Fruit fly (Drosophila melanogaster) whole organism, pupa: ENCODE results near the gene CG11279.

ENCODE experiments used
- CG10348 ChIP-seq: fragments of 200-800 bp; sonication (Bioruptor generic); IDR thresholded peaks from 2 replicates; pipeline ENCODE4 v1.3.6; 2022; ENCODE audit warnings: missing biosample characterization, missing genetic modification characterization
- CG12605 ChIP-seq: fragments of 200-800 bp; sonication (Bioruptor generic); IDR thresholded peaks from 2 replicates; pipeline ENCODE4 v1.3.6; 2022; ENCODE audit warnings: missing biosample characterization, missing genetic modification characterization
- CG13204 ChIP-seq: fragments of 200-800 bp; sonication (Bioruptor generic); optimal IDR thresholded peaks from 2 replicates; lab custom pipeline; 2018; ENCODE audit warnings: missing biosample characterization, mild to moderate bottlenecking, missing genetic modification characterization, moderate library complexity
- CG14655 ChIP-seq: fragments of 200-800 bp; sonication (Bioruptor generic); optimal IDR thresholded peaks from 3 replicates; lab custom pipeline; 2017; ENCODE audit warnings: mild to moderate bottlenecking, missing biosample characterization, missing genetic modification reagents, missing genetic modification characterization
- CG15710 ChIP-seq: fragments of 200-800 bp; sonication (Bioruptor generic); optimal IDR thresholded peaks from 2 replicates; lab custom pipeline; 2018; ENCODE audit warnings: missing biosample characterization, mild to moderate bottlenecking, missing genetic modification characterization, moderate library complexity
- CG17806 ChIP-seq: fragments of 200-800 bp; sonication (Bioruptor generic); optimal IDR thresholded peaks from 2 replicates; lab custom pipeline; 2018; ENCODE audit warnings: missing biosample characterization, mild to moderate bottlenecking, missing genetic modification characterization, moderate library complexity
- CG32121 ChIP-seq: fragments of 200-800 bp; sonication (Bioruptor generic); IDR thresholded peaks from 2 replicates; pipeline ENCODE4 v1.3.6; 2022; ENCODE audit warnings: missing biosample characterization, missing genetic modification characterization
- CG34367 ChIP-seq: fragments of 200-800 bp; sonication (Bioruptor generic); optimal IDR thresholded peaks from 2 replicates; lab custom pipeline; 2018; ENCODE audit warnings: missing biosample characterization, mild to moderate bottlenecking, missing genetic modification characterization
- CG4496 ChIP-seq: fragments of 200-800 bp; sonication (Bioruptor generic); IDR thresholded peaks from 3 replicates; pipeline ENCODE4 v1.3.6; 2022; ENCODE audit warnings: missing biosample characterization, missing genetic modification characterization
- CG8159 ChIP-seq: fragments of 200-800 bp; sonication (Bioruptor generic); optimal IDR thresholded peaks from 3 replicates; lab custom pipeline; 2018; ENCODE audit warnings: missing biosample characterization, mild to moderate bottlenecking, missing genetic modification characterization, moderate library complexity
- CG8301 ChIP-seq: fragments of 200-800 bp; sonication (Bioruptor generic); optimal IDR thresholded peaks from 2 replicates; lab custom pipeline; 2018; ENCODE audit warnings: missing biosample characterization, mild to moderate bottlenecking, missing genetic modification characterization
- CG9948 ChIP-seq: fragments of 200-800 bp; sonication (Bioruptor generic); optimal IDR thresholded peaks from 2 replicates; lab custom pipeline; 2018; ENCODE audit warnings: missing biosample characterization, mild to moderate bottlenecking, missing genetic modification characterization, moderate library complexity
- D1 ChIP-seq: fragments of 200-800 bp; sonication (Bioruptor generic); optimal IDR thresholded peaks from 2 replicates; lab custom pipeline; 2018; ENCODE audit warnings: missing biosample characterization, mild to moderate bottlenecking, missing genetic modification characterization, moderate library complexity
- EcR ChIP-seq: fragments of 200-800 bp; sonication (Bioruptor generic); optimal IDR thresholded peaks from 3 replicates; lab custom pipeline; 2019; ENCODE audit warnings: missing biosample characterization, missing genetic modification characterization, mild to moderate bottlenecking, moderate library complexity, missing genetic modification reagents
- Ets98B ChIP-seq: fragments of 200-800 bp; sonication (Bioruptor generic); IDR thresholded peaks from 2 replicates; pipeline ENCODE4 v1.3.6; 2022; ENCODE audit warnings: missing biosample characterization, missing genetic modification characterization
- Pif1A ChIP-seq: fragments of 200-800 bp; sonication (Bioruptor generic); optimal IDR thresholded peaks from 3 replicates; lab custom pipeline; 2016; ENCODE audit warnings: missing biosample characterization, missing genetic modification characterization
- Pif1B ChIP-seq: fragments of 200-800 bp; sonication (Bioruptor generic); optimal IDR thresholded peaks from 3 replicates; lab custom pipeline; 2016; ENCODE audit warnings: missing biosample characterization, missing genetic modification characterization
- Snoo ChIP-seq: fragments of 200-800 bp; sonication (Bioruptor generic); optimal IDR thresholded peaks from 3 replicates; lab custom pipeline; 2017; ENCODE audit warnings: missing biosample characterization, mild to moderate bottlenecking, missing genetic modification characterization, inconsistent platforms
- fd96Ca ChIP-seq: fragments of 200-800 bp; sonication (Bioruptor generic); IDR thresholded peaks from 3 replicates; pipeline ENCODE4 v1.3.6; 2022; ENCODE audit warnings: missing biosample characterization, missing genetic modification characterization
- gl ChIP-seq: fragments of 200-800 bp; sonication (Bioruptor generic); optimal IDR thresholded peaks from 2 replicates; lab custom pipeline; 2018; ENCODE audit warnings: missing biosample characterization, mild to moderate bottlenecking, missing genetic modification characterization
- rn ChIP-seq: fragments of 200-800 bp; sonication (Bioruptor generic); IDR thresholded peaks from 2 replicates; pipeline ENCODE4 v1.3.6; 2022; ENCODE audit warnings: missing biosample characterization, missing genetic modification characterization

The CG11279 gene

dm6 chr3L:13031326-13031725 lies 15.5 kb upstream of the CG11279 start:
- TF ChIP-seq rn (GFP tag; lab: Robert Waterston, UW), result no peak
- TF ChIP-seq CG14655, result no peak
- no peak for TF ChIP-seq CG13204 (GFP tag; lab: Kevin White, UChicago)
- TF ChIP-seq CG17806 (tag; lab: Kevin White, UChicago), result no peak
- no peak for TF ChIP-seq D1
- no peak for TF ChIP-seq fd96Ca (GFP tag; lab: Robert Waterston, UW)
- no peak for TF ChIP-seq CG34367 (tag; lab: Kevin White, UChicago)
- TF ChIP-seq CG8301 (tag; lab: Kevin White, UChicago), result no peak
- TF ChIP-seq CG15710 (tag; lab: Kevin White, UChicago), result no peak
- TF ChIP-seq CG32121 (GFP tag; lab: Robert Waterston, UW), result no peak

DNA sequence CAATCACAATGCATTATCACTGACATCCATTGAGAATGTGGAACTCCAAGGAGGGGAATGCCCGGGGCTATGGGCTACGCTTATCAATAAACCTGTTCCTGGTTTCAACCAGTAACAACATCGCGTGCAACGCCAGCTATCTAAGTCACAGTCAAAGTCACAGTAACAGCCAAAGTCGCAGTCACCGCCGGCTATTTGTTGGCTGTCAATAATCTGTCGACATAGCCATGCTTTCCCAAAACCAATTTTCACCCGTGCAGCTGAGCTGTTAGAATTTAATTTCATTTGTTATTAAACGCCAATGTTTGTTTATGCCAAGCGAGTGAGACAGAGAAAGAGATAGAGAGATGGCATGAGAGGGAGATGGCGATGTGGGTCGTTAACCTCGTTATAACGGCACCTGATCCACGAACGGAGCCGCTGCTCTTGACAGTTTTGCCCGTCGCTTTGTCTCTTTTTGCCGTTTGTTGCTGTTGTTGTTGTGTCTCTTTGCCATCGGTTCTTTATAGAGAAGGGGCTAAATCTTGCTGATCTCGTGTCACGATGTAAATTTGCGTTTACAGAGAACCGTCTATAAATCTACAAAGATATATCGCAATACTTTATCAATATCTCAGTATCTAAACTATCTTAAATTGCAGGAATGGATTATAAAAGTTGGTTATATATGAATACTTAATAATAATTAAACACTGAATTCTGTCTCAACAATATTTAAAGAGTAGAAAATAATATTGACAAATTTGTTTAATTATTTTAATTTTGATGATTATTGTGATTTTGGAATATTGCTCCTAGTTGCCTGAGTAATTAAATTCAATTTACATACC lies 14.5 kb upstream of the CG11279 start:
- TF ChIP-seq CG8301 (tag; lab: Kevin White, UChicago), result peak; percentile 52
- peak; percentile 25 for TF ChIP-seq CG8159
- no peak for TF ChIP-seq D1
- TF ChIP-seq CG32121 (GFP tag; lab: Robert Waterston, UW), result no peak
- no peak for TF ChIP-seq rn (GFP tag; lab: Robert Waterston, UW)
- peak; percentile 11 for TF ChIP-seq CG9948 (tag; lab: Kevin White, UChicago)
- TF ChIP-seq CG14655, result peak; percentile 69
- 0 out of 3 replicates have a peak, but pooled peaks have one; percentile 41 for TF ChIP-seq CG4496 (GFP tag; lab: Robert Waterston, UW)
- no peak for TF ChIP-seq Pif1A (GFP tag; lab: Kevin White, UChicago)
- TF ChIP-seq EcR, result peak; percentile 97
- TF ChIP-seq CG12605 (GFP tag; lab: Robert Waterston, UW), result no peak
- no peak for TF ChIP-seq gl (tag; lab: Kevin White, UChicago)
- TF ChIP-seq Ets98B (GFP tag; lab: Robert Waterston, UW), result no peak
- no peak for TF ChIP-seq CG17806 (tag; lab: Kevin White, UChicago)
- no peak for TF ChIP-seq CG10348
- TF ChIP-seq fd96Ca (GFP tag; lab: Robert Waterston, UW), result no peak
- TF ChIP-seq CG15710 (tag; lab: Kevin White, UChicago), result peak; percentile 13
- no peak for TF ChIP-seq Snoo (tag; lab: Kevin White, UChicago)
- TF ChIP-seq Pif1B, result no peak
- no peak for TF ChIP-seq CG13204 (GFP tag; lab: Kevin White, UChicago)
- TF ChIP-seq CG34367 (tag; lab: Kevin White, UChicago), result no peak

DNA sequence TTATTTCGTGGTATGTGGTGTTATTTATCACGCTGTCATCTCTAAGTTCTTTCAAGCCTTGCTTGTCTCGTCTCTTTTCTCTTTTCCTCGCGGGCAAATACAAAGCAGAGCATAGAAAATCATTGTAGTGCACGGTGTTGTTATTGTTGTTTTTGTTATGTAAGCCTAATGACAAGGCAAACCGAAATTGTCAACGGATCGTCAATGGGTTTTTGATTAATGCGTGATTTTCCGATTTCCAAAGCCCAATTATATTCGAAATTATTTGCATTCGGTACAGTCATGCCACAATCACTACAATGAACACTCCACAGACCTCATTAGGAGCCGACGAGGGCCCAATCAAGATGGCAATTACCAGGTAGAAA lies 13.9 kb upstream of the CG11279 start:
- TF ChIP-seq CG17806 (tag; lab: Kevin White, UChicago) (no peak), CG15710 (tag; lab: Kevin White, UChicago) (no peak), CG9948 (tag; lab: Kevin White, UChicago) (no peak), CG14655 (no peak), CG32121 (GFP tag; lab: Robert Waterston, UW) (no peak), D1 (no peak), Pif1B (no peak), EcR (no peak), CG8159 (no peak)

DNA sequence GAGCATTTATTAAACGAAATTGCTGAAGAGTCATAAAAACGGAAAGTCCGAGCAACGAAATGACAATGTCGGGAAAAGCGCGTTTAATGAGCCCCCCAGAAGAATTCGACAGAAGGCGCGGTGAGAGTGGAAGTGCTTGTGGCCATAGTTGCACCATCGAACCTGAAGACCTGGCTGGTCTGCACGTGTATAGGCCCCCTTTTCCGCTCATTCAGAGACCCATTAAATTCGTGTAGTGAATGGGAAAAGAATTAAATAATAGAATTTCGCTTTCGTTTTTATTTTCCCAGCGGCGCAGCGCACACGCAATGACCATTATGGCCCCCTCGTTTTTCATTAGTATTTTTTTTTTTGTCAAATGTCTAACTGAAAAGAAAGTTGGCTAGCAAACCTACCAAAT lies 13.4 kb upstream of the CG11279 start:
- TF ChIP-seq CG14655, result no peak
- TF ChIP-seq Pif1A (GFP tag; lab: Kevin White, UChicago), result no peak
- TF ChIP-seq fd96Ca (GFP tag; lab: Robert Waterston, UW), result no peak
- TF ChIP-seq rn (GFP tag; lab: Robert Waterston, UW), result no peak
- TF ChIP-seq CG34367 (tag; lab: Kevin White, UChicago), result no peak
- TF ChIP-seq, all 21 proteins: peak for 0

- TF ChIP-seq EcR, result peak; percentile 15
- TF ChIP-seq CG8301 (tag; lab: Kevin White, UChicago), result no peak
- TF ChIP-seq CG4496 (GFP tag; lab: Robert Waterston, UW), result peak; percentile 34; the same call in 1 of the 3 replicates
- TF ChIP-seq, all 21 proteins: peak for 2
These were observed 9.9 kb upstream of the CG11279 start, which contains the start of gene Srrm1 for dm6 chr3L:13036706-13037457. TSS of gene Srrm1 (plus strand) at chr3L:13036821.

dm6 chr3L:13040849-13041248 lies 5.9 kb upstream of the CG11279 start:
- TF ChIP-seq fd96Ca (GFP tag; lab: Robert Waterston, UW) (no peak), CG9948 (tag; lab: Kevin White, UChicago) (no peak), gl (tag; lab: Kevin White, UChicago) (no peak), CG4496 (GFP tag; lab: Robert Waterston, UW) (no peak), CG34367 (tag; lab: Kevin White, UChicago) (no peak), CG8301 (tag; lab: Kevin White, UChicago) (no peak), CG8159 (no peak)
